Worm (Caenorhabditis elegans) whole organism, L4 larva: Measurements from ENCODE around the gene srbc-39.

Experiments used
- D1046.2 ChIP-seq: fragments of 200-800 bp; sonication (Bioruptor generic); IDR thresholded peaks from 2 replicates; pipeline ENCODE4 v1.3.6; 2022; ENCODE audit warnings: missing genetic modification characterization, missing compliant biosample characterization
- F10B5.3 ChIP-seq: sonication (generic microtip); optimal IDR thresholded peaks from 2 replicates; lab custom pipeline; 2016; ENCODE audit warnings: mild to moderate bottlenecking, missing genetic modification characterization, missing compliant biosample characterization
- F44E2.7 ChIP-seq: fragments of 200-800 bp; sonication (Bioruptor generic); IDR thresholded peaks from 2 replicates; pipeline ENCODE4 v2.1.2; 2022; ENCODE audit warnings: missing genetic modification characterization, missing compliant biosample characterization
- F49E8.2 ChIP-seq: sonication (generic microtip); optimal IDR thresholded peaks from 2 replicates; lab custom pipeline; 2016; ENCODE audit warnings: missing compliant biosample characterization, mild to moderate bottlenecking, missing genetic modification characterization, borderline replicate concordance
- R02D3.7 ChIP-seq: fragments of 150-350 bp; sonication (generic microtip); optimal IDR thresholded peaks from 3 replicates; lab custom pipeline; 2014; ENCODE audit warnings: missing biosample characterization, missing genetic modification characterization
- T20F7.1 ChIP-seq: fragments of 200-800 bp; sonication (Bioruptor generic); optimal IDR thresholded peaks from 2 replicates; lab custom pipeline; 2018; ENCODE audit warnings: mild to moderate bottlenecking, missing genetic modification characterization, missing compliant biosample characterization
- Y48G9A.11 ChIP-seq: fragments of 200-800 bp; sonication (Bioruptor generic); IDR thresholded peaks from 2 replicates; pipeline ENCODE4 v1.3.6; 2022; ENCODE audit warnings: missing genetic modification reagents, missing genetic modification characterization, missing compliant biosample characterization
- Y75B8A.6 ChIP-seq: fragments of 200-800 bp; sonication (Bioruptor generic); IDR thresholded peaks from 2 replicates; pipeline ENCODE4 v1.3.6; 2022; ENCODE audit warnings: missing genetic modification reagents, missing genetic modification characterization, missing compliant biosample characterization
- ZK337.2 ChIP-seq: fragments of 200-800 bp; sonication (Bioruptor generic); IDR thresholded peaks from 2 replicates; pipeline ENCODE4 v1.3.6; 2022; ENCODE audit warnings: missing genetic modification reagents, missing genetic modification characterization, missing compliant biosample characterization
- aly-2 ChIP-seq: sonication (generic microtip); optimal IDR thresholded peaks from 2 replicates; lab custom pipeline; 2018; ENCODE audit warnings: missing biosample characterization, missing genetic modification characterization
- ceh-32 ChIP-seq: sonication (generic microtip); optimal IDR thresholded peaks from 2 replicates; lab custom pipeline; 2016; ENCODE audit warnings: mild to moderate bottlenecking, missing genetic modification characterization, missing compliant biosample characterization; ENCODE audit not compliant: poor library complexity
- ceh-44 ChIP-seq: fragments of 200-800 bp; sonication (Bioruptor generic); IDR thresholded peaks from 2 replicates; pipeline ENCODE4 v1.3.6; 2022; ENCODE audit warnings: missing genetic modification reagents, missing genetic modification characterization, missing compliant biosample characterization
- ceh-62 ChIP-seq: sonication (generic microtip); optimal IDR thresholded peaks from 2 replicates; lab custom pipeline; 2017; ENCODE audit warnings: missing biosample characterization, missing genetic modification characterization
- ceh-82 ChIP-seq: sonication (generic microtip); optimal IDR thresholded peaks from 2 replicates; lab custom pipeline; 2017; ENCODE audit warnings: missing biosample characterization, missing genetic modification characterization
- ces-1 ChIP-seq: fragments of 150-350 bp; sonication (generic microtip); optimal IDR thresholded peaks from 4 replicates; lab custom pipeline; 2014; ENCODE audit warnings: missing biosample characterization, missing genetic modification reagents, missing genetic modification characterization
- daf-12 ChIP-seq: fragments of 150-350 bp; optimal IDR thresholded peaks from 2 replicates; lab custom pipeline; 2014; ENCODE audit warnings: missing biosample characterization, missing genetic modification reagents, missing genetic modification characterization
- dmd-8 ChIP-seq: fragments of 200-800 bp; sonication (Bioruptor generic); IDR thresholded peaks from 2 replicates; pipeline ENCODE4 v1.3.6; 2022; ENCODE audit warnings: missing genetic modification characterization, missing compliant biosample characterization
- dmd-9 ChIP-seq: fragments of 200-800 bp; sonication (Bioruptor generic); IDR thresholded peaks from 2 replicates; pipeline ENCODE4 v1.3.6; 2022; ENCODE audit warnings: missing genetic modification reagents, missing genetic modification characterization, missing compliant biosample characterization
- dpl-1 ChIP-seq: fragments of 150-350 bp; optimal IDR thresholded peaks from 2 replicates; lab custom pipeline; 2014; ENCODE audit warnings: missing biosample characterization, missing genetic modification reagents, missing genetic modification characterization
- duxl-1 ChIP-seq: sonication (generic microtip); optimal IDR thresholded peaks from 2 replicates; lab custom pipeline; 2016; ENCODE audit warnings: mild to moderate bottlenecking, missing genetic modification characterization, moderate library complexity, missing compliant biosample characterization; ENCODE audit not compliant: poor library complexity
- dve-1 ChIP-seq: sonication (generic microtip); optimal IDR thresholded peaks from 2 replicates; lab custom pipeline; 2017; ENCODE audit warnings: antibody characterized with exemption, mild to moderate bottlenecking, missing genetic modification characterization, missing compliant biosample characterization; ENCODE audit not compliant: insufficient read depth
- egl-27 ChIP-seq: sonication (generic microtip); optimal IDR thresholded peaks from 3 replicates; lab custom pipeline; 2017; ENCODE audit warnings: missing biosample characterization, missing genetic modification reagents, missing genetic modification characterization
- fkh-10 ChIP-seq: fragments of 150-350 bp; optimal IDR thresholded peaks from 2 replicates; lab custom pipeline; 2014; ENCODE audit warnings: missing biosample characterization, missing genetic modification reagents, missing genetic modification characterization
- fos-1 ChIP-seq: fragments of 150-350 bp; optimal IDR thresholded peaks from 2 replicates; lab custom pipeline; 2014; ENCODE audit warnings: missing biosample characterization, missing genetic modification characterization
- hif-1 ChIP-seq, 2 experiments: sonication (generic microtip); optimal IDR thresholded peaks; 2 replicates each; lab custom pipeline; 2016 to 2017; ENCODE audit warnings: missing compliant biosample characterization in 2 of 2, missing genetic modification characterization in 2 of 2, missing genetic modification reagents in 2 of 2, missing genotype in 2 of 2, mild to moderate bottlenecking in 1 of 2
- jun-1 ChIP-seq: fragments of 150-350 bp; optimal IDR thresholded peaks from 2 replicates; lab custom pipeline; 2014; ENCODE audit warnings: missing biosample characterization, missing genetic modification reagents, missing genetic modification characterization
- lin-13 ChIP-seq: fragments of 150-350 bp; optimal IDR thresholded peaks from 2 replicates; lab custom pipeline; 2014; ENCODE audit warnings: missing biosample characterization, missing genetic modification reagents, missing genetic modification characterization
- lin-29 ChIP-seq: fragments of 200-800 bp; sonication (Bioruptor generic); IDR thresholded peaks from 2 replicates; pipeline ENCODE4 v1.3.6; 2022; ENCODE audit warnings: missing genetic modification reagents, missing genetic modification characterization, missing compliant biosample characterization
- lir-3 ChIP-seq: sonication (generic microtip); optimal IDR thresholded peaks from 2 replicates; lab custom pipeline; 2016; ENCODE audit warnings: mild to moderate bottlenecking, missing genetic modification characterization, missing compliant biosample characterization
- mes-2 ChIP-seq: sonication (generic microtip); optimal IDR thresholded peaks from 2 replicates; lab custom pipeline; 2016; ENCODE audit warnings: missing genotype, mild to moderate bottlenecking, missing genetic modification characterization, missing compliant biosample characterization; ENCODE audit not compliant: poor library complexity, severe bottlenecking
- mxl-2 ChIP-seq: fragments of 200-800 bp; sonication (Bioruptor generic); conservative IDR thresholded peaks from 2 replicates; pipeline ENCODE4 v1.3.6; 2022; ENCODE audit warnings: missing genetic modification reagents, missing genetic modification characterization, missing compliant biosample characterization
- mxl-3 ChIP-seq: fragments of 200-800 bp; sonication (Bioruptor generic); optimal IDR thresholded peaks from 2 replicates; lab custom pipeline; 2018; ENCODE audit warnings: mild to moderate bottlenecking, missing genetic modification characterization, missing compliant biosample characterization
- nhr-11 ChIP-seq: fragments of 150-350 bp; optimal IDR thresholded peaks from 2 replicates; lab custom pipeline; 2014; ENCODE audit warnings: missing biosample characterization, missing genetic modification characterization
- nhr-111 ChIP-seq: fragments of 200-800 bp; sonication (Bioruptor generic); optimal IDR thresholded peaks from 2 replicates; lab custom pipeline; 2018; ENCODE audit warnings: mild to moderate bottlenecking, missing genetic modification characterization, missing compliant biosample characterization
- nhr-25 ChIP-seq: sonication (generic microtip); optimal IDR thresholded peaks from 2 replicates; lab custom pipeline; 2017; ENCODE audit warnings: missing genetic modification characterization, mild to moderate bottlenecking, missing compliant biosample characterization, antibody characterized with exemption, moderate library complexity, borderline replicate concordance; ENCODE audit not compliant: insufficient read depth
- nhr-42 ChIP-seq: fragments of 200-800 bp; sonication (Bioruptor generic); IDR thresholded peaks from 2 replicates; pipeline ENCODE4 v1.3.6; 2022; ENCODE audit warnings: missing genetic modification characterization, missing compliant biosample characterization
- nhr-48 ChIP-seq: sonication (generic microtip); optimal IDR thresholded peaks from 2 replicates; lab custom pipeline; 2016; ENCODE audit warnings: mild to moderate bottlenecking, missing genetic modification characterization, missing compliant biosample characterization
- nhr-76 ChIP-seq: fragments of 150-350 bp; optimal IDR thresholded peaks from 2 replicates; lab custom pipeline; 2014; ENCODE audit warnings: missing biosample characterization, missing genetic modification characterization
- pha-4 ChIP-seq, 2 experiments: fragments of 150-350 bp in 1 of 2; fragments of 200-800 bp in 1 of 2; sonication (Bioruptor generic) in 1 of 2; IDR thresholded peaks in 1 of 2; optimal IDR thresholded peaks in 1 of 2; 2 replicates each; pipeline versions ENCODE4 v1.3.6 to Lab custom; 2014 to 2022; ENCODE audit warnings: missing genetic modification characterization in 2 of 2, missing genetic modification reagents in 2 of 2, missing biosample characterization in 1 of 2, missing compliant biosample characterization in 1 of 2
- rbr-2 ChIP-seq: sonication (generic microtip); optimal IDR thresholded peaks from 2 replicates; lab custom pipeline; 2016; ENCODE audit warnings: missing genotype, missing genetic modification characterization, missing compliant biosample characterization
- saeg-2 ChIP-seq: fragments of 200-800 bp; sonication (Bioruptor generic); IDR thresholded peaks from 2 replicates; pipeline ENCODE4 v1.3.6; 2022; ENCODE audit warnings: missing genetic modification reagents, missing genetic modification characterization, missing compliant biosample characterization
- snpc-4 ChIP-seq: fragments of 150-350 bp; optimal IDR thresholded peaks from 2 replicates; lab custom pipeline; 2014; ENCODE audit warnings: missing biosample characterization, missing genetic modification characterization
- spr-1 ChIP-seq: sonication (generic microtip); optimal IDR thresholded peaks from 2 replicates; lab custom pipeline; 2016; ENCODE audit warnings: mild to moderate bottlenecking, missing genetic modification characterization, missing compliant biosample characterization
- spr-3 ChIP-seq: fragments of 200-800 bp; sonication (Bioruptor generic); optimal IDR thresholded peaks from 2 replicates; lab custom pipeline; 2018; ENCODE audit warnings: mild to moderate bottlenecking, missing genetic modification characterization, missing compliant biosample characterization
- tra-1 ChIP-seq: fragments of 200-800 bp; sonication (Bioruptor generic); IDR thresholded peaks from 2 replicates; pipeline ENCODE4 v1.3.6; 2022; ENCODE audit warnings: missing genetic modification reagents, missing genetic modification characterization, missing compliant biosample characterization
- unc-39 ChIP-seq: sonication (generic microtip); optimal IDR thresholded peaks from 2 replicates; lab custom pipeline; 2017; ENCODE audit warnings: missing biosample characterization, missing genetic modification characterization
- zag-1 ChIP-seq: fragments of 150-350 bp; optimal IDR thresholded peaks from 2 replicates; lab custom pipeline; 2014; ENCODE audit warnings: missing biosample characterization, missing genetic modification characterization
- zip-11 ChIP-seq: fragments of 200-800 bp; sonication (Bioruptor generic); IDR thresholded peaks from 2 replicates; pipeline ENCODE4 v1.3.6; 2022; ENCODE audit warnings: missing genetic modification characterization, missing compliant biosample characterization

The srbc-39 gene

ce11 chrV:726573-727483 lies 17.9 kb downstream of the srbc-39 start (continued):
- TF ChIP-seq dve-1 (tag; lab: Kevin White, UChicago): peak; percentile 43
- no peak for TF ChIP-seq mxl-3 (GFP tag; lab: Kevin White, UChicago)
- no peak for TF ChIP-seq saeg-2 (GFP tag; lab: Robert Waterston, UW)
- peak; percentile 24; the same call in 1 of the 2 replicates for TF ChIP-seq nhr-42 (GFP tag; lab: Robert Waterston, UW)
- TF ChIP-seq T20F7.1: no peak
- peak; percentile 18; the same call in 1 of the 2 replicates for TF ChIP-seq pha-4 (GFP tag; IDR thresholded peaks at IDR 0.05; lab: Robert Waterston, UW)
- no peak for TF ChIP-seq pha-4 (tag; optimal IDR thresholded peaks at IDR 0.05; lab: Kevin White, UChicago)
- TF ChIP-seq tra-1 (GFP tag; lab: Robert Waterston, UW): no peak
- TF ChIP-seq fos-1 (tag; lab: Kevin White, UChicago): no peak
- no peak for TF ChIP-seq Y48G9A.11 (GFP tag; lab: Robert Waterston, UW)
- peak; percentile 11 for TF ChIP-seq mes-2 (tag; lab: Kevin White, UChicago)
- TF ChIP-seq ZK337.2 (GFP tag; lab: Robert Waterston, UW): no peak
- TF ChIP-seq rbr-2: no peak
- TF ChIP-seq daf-12 (tag; lab: Kevin White, UChicago): no peak
- TF ChIP-seq nhr-48 (tag; lab: Kevin White, UChicago): no peak
- TF ChIP-seq ceh-32: no peak
- TF ChIP-seq D1046.2 (GFP tag; lab: Robert Waterston, UW): no peak
- no peak for TF ChIP-seq spr-3
- no peak for TF ChIP-seq aly-2 (tag; lab: Kevin White, UChicago)
- no peak; the same call in 1 of the 2 replicates for TF ChIP-seq lin-29 (GFP tag; lab: Robert Waterston, UW)
- no peak for TF ChIP-seq nhr-111 (GFP tag; lab: Kevin White, UChicago)
- TF ChIP-seq F49E8.2 (tag; lab: Kevin White, UChicago): no peak
- no peak for TF ChIP-seq zag-1 (tag; lab: Kevin White, UChicago)
- no peak for TF ChIP-seq nhr-76 (tag; lab: Kevin White, UChicago)
- no peak for TF ChIP-seq ceh-44 (GFP tag; lab: Robert Waterston, UW)
- no peak for TF ChIP-seq snpc-4 (tag; lab: Kevin White, UChicago)
- no peak for TF ChIP-seq mxl-2 (GFP tag; lab: Robert Waterston, UW)
- TF ChIP-seq lir-3 (tag; lab: Kevin White, UChicago): no peak
- no peak for TF ChIP-seq F44E2.7
- TF ChIP-seq lin-13 (GFP tag; lab: Kevin White, UChicago): no peak
- TF ChIP-seq nhr-25: no peak
- no peak for TF ChIP-seq nhr-11 (tag; lab: Kevin White, UChicago)
- TF ChIP-seq hif-1 (tag; optimal IDR thresholded peaks at IDR 0.05; lab: Kevin White, UChicago): no peak
- TF ChIP-seq Y75B8A.6 (GFP tag; lab: Robert Waterston, UW): no peak
- no peak for TF ChIP-seq dmd-8 (GFP tag; lab: Robert Waterston, UW)
- TF ChIP-seq dpl-1 (GFP tag; lab: Kevin White, UChicago): no peak
- no peak for TF ChIP-seq ces-1 (GFP tag; lab: Kevin White, UChicago)
- TF ChIP-seq dmd-9 (GFP tag; lab: Robert Waterston, UW): peak; percentile 7; the same call in 1 of the 2 replicates
- TF ChIP-seq zip-11: no peak
- TF ChIP-seq ceh-62 (tag; lab: Kevin White, UChicago): no peak
- TF ChIP-seq spr-1: no peak
- TF ChIP-seq ceh-82 (tag; lab: Kevin White, UChicago): no peak
- no peak for TF ChIP-seq F10B5.3
- no peak for TF ChIP-seq egl-27 (tag; lab: Kevin White, UChicago)
- no peak for TF ChIP-seq unc-39 (tag; lab: Kevin White, UChicago)
- no peak for TF ChIP-seq fkh-10 (GFP tag; lab: Kevin White, UChicago)
- no peak for TF ChIP-seq R02D3.7
- no peak for TF ChIP-seq duxl-1 (tag; lab: Kevin White, UChicago)
- no peak for TF ChIP-seq jun-1
